Worm (Caenorhabditis elegans) whole organism, L1 larva: ENCODE results near the gene F44D12.2.

Experiments used
- Y116A8C.19 ChIP-seq: sonication (generic microtip); optimal IDR thresholded peaks from 2 replicates; lab custom pipeline; 2016; ENCODE audit warnings: missing compliant biosample characterization, missing genetic modification characterization, borderline replicate concordance
- aha-1 ChIP-seq: fragments of 150-350 bp; optimal IDR thresholded peaks from 2 replicates; lab custom pipeline; 2014; ENCODE audit warnings: missing biosample characterization, missing genetic modification characterization
- aly-2 ChIP-seq: fragments of 150-350 bp; optimal IDR thresholded peaks from 2 replicates; lab custom pipeline; 2014; ENCODE audit warnings: missing biosample characterization, missing genetic modification characterization
- blmp-1 ChIP-seq: fragments of 150-350 bp; optimal IDR thresholded peaks from 2 replicates; lab custom pipeline; 2014; ENCODE audit warnings: missing biosample characterization, missing genetic modification characterization
- ceh-8 ChIP-seq: fragments of 200-800 bp; sonication (Bioruptor generic); optimal IDR thresholded peaks from 2 replicates; lab custom pipeline; 2018; ENCODE audit warnings: mild to moderate bottlenecking, missing genetic modification characterization, moderate library complexity, missing compliant biosample characterization
- ces-1 ChIP-seq: fragments of 150-350 bp; optimal IDR thresholded peaks from 2 replicates; lab custom pipeline; 2014; ENCODE audit warnings: missing biosample characterization, missing genetic modification reagents, missing genetic modification characterization
- dpl-1 ChIP-seq, 3 experiments: fragments of 150-350 bp in 2 of 3; sonication (generic microtip) in 1 of 3; optimal IDR thresholded peaks; 2 replicates each; lab custom pipeline; 2014 to 2017; ENCODE audit warnings: missing biosample characterization in 3 of 3, missing genetic modification characterization in 3 of 3, missing genetic modification reagents in 3 of 3
- efl-1 ChIP-seq, 4 experiments: fragments of 150-350 bp; optimal IDR thresholded peaks in 3 of 4; peaks in 1 of 4; 1 replicate in 1 of 4; 2 replicates in 3 of 4; lab custom pipeline; 2014; ENCODE audit warnings: missing biosample characterization in 2 of 4, missing genetic modification characterization in 2 of 4, missing genetic modification reagents in 2 of 4
- elt-2 ChIP-seq: sonication (generic microtip); optimal IDR thresholded peaks from 2 replicates; lab custom pipeline; 2016; ENCODE audit warnings: missing genetic modification characterization, mild to moderate bottlenecking, inconsistent platforms, missing compliant biosample characterization, missing genetic modification reagents
- elt-3 ChIP-seq, 6 experiments: fragments of 150-350 bp in 1 of 6; sonication (generic microtip); optimal IDR thresholded peaks; 2 replicates each; lab custom pipeline; 2017 to 2018; ENCODE audit warnings: missing biosample characterization in 6 of 6, missing genetic modification characterization in 6 of 6, inconsistent platforms in 1 of 6
- ets-5 ChIP-seq: fragments of 200-800 bp; sonication (Bioruptor generic); IDR thresholded peaks from 2 replicates; pipeline ENCODE4 v1.3.6; 2022; ENCODE audit warnings: missing genetic modification characterization, missing compliant biosample characterization
- fkh-10 ChIP-seq: sonication (generic microtip); optimal IDR thresholded peaks from 2 replicates; lab custom pipeline; 2017; ENCODE audit warnings: missing biosample characterization, missing genetic modification reagents, missing genetic modification characterization
- fos-1 ChIP-seq: fragments of 150-350 bp; optimal IDR thresholded peaks from 2 replicates; lab custom pipeline; 2014; ENCODE audit warnings: missing biosample characterization, missing genetic modification characterization
- isw-1 ChIP-seq: fragments of 200-800 bp; sonication (Bioruptor generic); IDR thresholded peaks from 2 replicates; pipeline ENCODE4 v1.3.6; 2022; ENCODE audit warnings: missing genetic modification characterization, missing compliant biosample characterization
- lin-13 ChIP-seq: fragments of 150-350 bp; optimal IDR thresholded peaks from 2 replicates; lab custom pipeline; 2014; ENCODE audit warnings: missing biosample characterization, missing genetic modification reagents, missing genetic modification characterization
- lin-14 ChIP-seq: fragments of 200-800 bp; sonication (Bioruptor generic); optimal IDR thresholded peaks from 2 replicates; lab custom pipeline; 2018; ENCODE audit warnings: mild to moderate bottlenecking, missing genetic modification characterization, moderate library complexity, missing compliant biosample characterization
- lin-15B ChIP-seq: fragments of 150-350 bp; sonication (generic microtip); optimal IDR thresholded peaks from 3 replicates; lab custom pipeline; 2014; ENCODE audit warnings: missing biosample characterization, missing genetic modification characterization
- lin-35 ChIP-seq, 2 experiments: fragments of 150-350 bp; optimal IDR thresholded peaks; 2 replicates each; lab custom pipeline; 2014; ENCODE audit warnings: missing biosample characterization in 2 of 2, missing genetic modification characterization in 2 of 2, missing genetic modification reagents in 2 of 2
- lin-39 ChIP-seq: fragments of 150-350 bp; optimal IDR thresholded peaks from 2 replicates; lab custom pipeline; 2014; ENCODE audit warnings: missing biosample characterization, missing genetic modification reagents, missing genetic modification characterization
- mab-9 ChIP-seq: fragments of 200-800 bp; sonication (Bioruptor generic); IDR thresholded peaks from 2 replicates; pipeline ENCODE4 v1.3.6; 2022; ENCODE audit warnings: missing genetic modification reagents, missing genetic modification characterization, missing compliant biosample characterization
- mdl-1 ChIP-seq, 2 experiments: fragments of 150-350 bp; optimal IDR thresholded peaks; 2 replicates each; lab custom pipeline; 2014 to 2017; ENCODE audit warnings: missing biosample characterization in 2 of 2, missing genetic modification characterization in 2 of 2, inconsistent platforms in 1 of 2
- nhr-19 ChIP-seq: fragments of 200-800 bp; sonication (Bioruptor generic); conservative IDR thresholded peaks from 2 replicates; pipeline ENCODE4 v1.3.6; 2022; ENCODE audit warnings: missing genetic modification characterization, missing compliant biosample characterization
- nhr-20 ChIP-seq: sonication (generic microtip); optimal IDR thresholded peaks from 2 replicates; lab custom pipeline; 2016; ENCODE audit warnings: mild to moderate bottlenecking, missing genetic modification characterization, missing compliant biosample characterization
- nhr-71 ChIP-seq: sonication (generic microtip); optimal IDR thresholded peaks from 2 replicates; lab custom pipeline; 2016; ENCODE audit warnings: mild to moderate bottlenecking, missing genetic modification characterization, moderate library complexity, missing compliant biosample characterization
- nhr-84 ChIP-seq: sonication (generic microtip); optimal IDR thresholded peaks from 2 replicates; lab custom pipeline; 2017; ENCODE audit warnings: missing biosample characterization, missing genetic modification characterization
- nhr-85 ChIP-seq: sonication (generic microtip); peaks from one replicate; lab custom pipeline; 2016; ENCODE audit warnings: missing genetic modification characterization, inconsistent platforms, missing compliant biosample characterization
- nhr-90 ChIP-seq: sonication (generic microtip); optimal IDR thresholded peaks from 2 replicates; lab custom pipeline; 2016; ENCODE audit warnings: mild to moderate bottlenecking, missing genetic modification characterization, missing compliant biosample characterization; ENCODE audit not compliant: poor library complexity
- pqm-1 ChIP-seq: sonication (generic microtip); optimal IDR thresholded peaks from 3 replicates; lab custom pipeline; 2017; ENCODE audit warnings: missing biosample characterization, missing genetic modification characterization
- snu-23 ChIP-seq: sonication (generic microtip); optimal IDR thresholded peaks from 2 replicates; lab custom pipeline; 2016; ENCODE audit warnings: missing genetic modification characterization, missing compliant biosample characterization
- swsn-7 ChIP-seq: sonication (generic microtip); optimal IDR thresholded peaks from 2 replicates; lab custom pipeline; 2016; ENCODE audit warnings: missing genetic modification characterization, missing compliant biosample characterization
- tbx-2 ChIP-seq: sonication (generic microtip); optimal IDR thresholded peaks from 2 replicates; lab custom pipeline; 2016; ENCODE audit warnings: missing genetic modification characterization, missing compliant biosample characterization
- tlp-1 ChIP-seq: fragments of 150-350 bp; optimal IDR thresholded peaks from 2 replicates; lab custom pipeline; 2014; ENCODE audit warnings: missing biosample characterization, missing genetic modification characterization
- unc-130 ChIP-seq: fragments of 150-350 bp; optimal IDR thresholded peaks from 2 replicates; lab custom pipeline; 2017; ENCODE audit warnings: missing biosample characterization, missing genetic modification characterization, inconsistent platforms
- unc-30 ChIP-seq: sonication (generic microtip); optimal IDR thresholded peaks from 2 replicates; lab custom pipeline; 2017; ENCODE audit warnings: missing biosample characterization, missing genetic modification characterization
- unc-86 ChIP-seq: sonication (generic microtip); optimal IDR thresholded peaks from 2 replicates; lab custom pipeline; 2016; ENCODE audit warnings: missing genetic modification characterization, missing compliant biosample characterization

F44D12.2 gene

DNA sequence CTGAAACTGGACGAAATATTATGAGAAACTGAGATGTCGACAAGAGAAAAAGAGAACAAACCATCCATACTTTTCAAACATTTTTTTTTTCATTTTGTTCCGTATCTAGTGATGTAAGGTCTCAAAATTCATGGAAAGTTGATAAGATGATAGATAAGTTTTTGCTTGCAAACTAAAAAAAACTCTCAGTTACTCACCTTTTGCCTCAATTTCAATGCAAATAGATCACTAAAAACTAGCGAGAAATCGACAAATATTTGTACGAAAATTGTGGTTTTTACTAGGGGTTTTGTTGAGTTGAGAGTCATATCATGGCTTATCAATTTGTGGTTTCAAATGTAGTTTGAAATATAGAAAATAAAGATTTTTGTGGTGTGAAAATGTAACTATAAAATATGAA, 43.3 kb upstream of the F44D12.2 start:
- peak; percentile 53 for TF ChIP-seq elt-2 (tag; lab: Kevin White, UChicago)
- no peak for TF ChIP-seq Y116A8C.19 (tag; lab: Kevin White, UChicago)
- TF ChIP-seq aly-2 (tag; lab: Kevin White, UChicago) = no peak
- TF ChIP-seq, all 84 proteins: peak for 1

DNA sequence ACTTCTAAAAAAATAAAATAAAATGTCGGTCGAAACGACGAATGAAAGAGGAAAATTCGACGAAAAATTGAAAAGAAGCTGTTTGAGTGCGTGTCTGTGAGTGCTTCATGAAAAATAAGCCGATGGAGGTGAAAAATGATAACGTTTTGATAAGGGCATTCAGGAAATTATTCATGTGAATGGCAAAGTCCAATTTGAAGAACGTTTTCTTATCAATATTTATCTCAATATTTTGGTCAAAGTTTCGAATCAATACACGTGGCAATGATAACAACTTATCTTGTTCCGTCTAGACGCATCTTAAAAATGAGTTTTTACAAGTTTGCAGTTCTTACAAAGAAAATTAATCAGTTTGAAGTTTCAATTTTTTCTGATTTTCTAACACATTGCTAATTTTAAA, 41.6 kb upstream of the F44D12.2 start:
- no peak for TF ChIP-seq isw-1 (GFP tag; lab: Robert Waterston, UW)
- no peak for TF ChIP-seq snu-23
- TF ChIP-seq dpl-1 (GFP tag; optimal IDR thresholded peaks at IDR 0.05; lab: Kevin White, UChicago) = no peak
- TF ChIP-seq elt-3 (tag; optimal IDR thresholded peaks at IDR 0.05; lab: Kevin White, UChicago) = no peak
- TF ChIP-seq aly-2 (tag; lab: Kevin White, UChicago) = no peak
- TF ChIP-seq tbx-2 (tag; lab: Kevin White, UChicago) = no peak
- TF ChIP-seq unc-86 (tag; lab: Kevin White, UChicago) = no peak
- no peak for TF ChIP-seq fos-1 (tag; lab: Kevin White, UChicago)
- TF ChIP-seq nhr-84 (tag; lab: Kevin White, UChicago) = no peak
- no peak for TF ChIP-seq ets-5 (GFP tag; lab: Robert Waterston, UW)
- no peak for TF ChIP-seq lin-15B (tag; lab: Kevin White, UChicago)
- TF ChIP-seq aha-1 = no peak
- peak; percentile 3 for TF ChIP-seq nhr-90 (tag; lab: Kevin White, UChicago)
- no peak for TF ChIP-seq mdl-1 (tag; optimal IDR thresholded peaks at IDR 0.05; lab: Kevin White, UChicago)
- peak; percentile 10 for TF ChIP-seq nhr-20 (tag; lab: Kevin White, UChicago)
- no peak for TF ChIP-seq efl-1 (optimal IDR thresholded peaks at IDR 0.05; lab: Kevin White, UChicago)
- TF ChIP-seq efl-1 (GFP tag; optimal IDR thresholded peaks at IDR 0.05 in 1 of 2; lab: Kevin White, UChicago) = peak in 1 of 2 experiments; percentile 38
- no peak for TF ChIP-seq blmp-1
- no peak for TF ChIP-seq unc-30 (tag; lab: Kevin White, UChicago)
- no peak for TF ChIP-seq lin-14
- no peak for TF ChIP-seq lin-39
- TF ChIP-seq tlp-1 (tag; lab: Kevin White, UChicago) = peak; percentile 70
- TF ChIP-seq lin-13 (GFP tag; lab: Kevin White, UChicago) = no peak
- no peak for TF ChIP-seq swsn-7 (tag; lab: Kevin White, UChicago)
- no peak for TF ChIP-seq pqm-1 (tag; lab: Kevin White, UChicago)
- TF ChIP-seq mab-9 (GFP tag; lab: Robert Waterston, UW) = no peak
- TF ChIP-seq nhr-71 (tag; lab: Kevin White, UChicago) = peak; percentile 31
- TF ChIP-seq unc-130 (tag; lab: Kevin White, UChicago) = no peak
- TF ChIP-seq ces-1 (GFP tag; lab: Kevin White, UChicago) = no peak
- peak; percentile 98 for TF ChIP-seq elt-2 (tag; lab: Kevin White, UChicago)
- TF ChIP-seq nhr-85 (tag; lab: Kevin White, UChicago) = no peak

- TF ChIP-seq lin-35 (GFP tag; optimal IDR thresholded peaks at IDR 0.05; lab: Kevin White, UChicago) (no peak), nhr-19 (GFP tag; lab: Robert Waterston, UW) (no peak)
Observed at ce11 chrIV:10056138-10056537, 38.6 kb upstream of the F44D12.2 start, which contains the start of gene T04B2.7. Gene T04B2.7 (minus strand): TSS chrIV:10056238.

ce11 chrIV:10053550-10053949, 36.0 kb upstream of the F44D12.2 start, which contains the start of gene srv-12:
Gene srv-12 (minus strand): TSS chrIV:10053650.
- TF ChIP-seq nhr-71 (tag; lab: Kevin White, UChicago) = no peak
- TF ChIP-seq fkh-10 (GFP tag; lab: Kevin White, UChicago) = no peak
- no peak for TF ChIP-seq snu-23
- TF ChIP-seq ceh-8 (GFP tag; lab: Kevin White, UChicago) = no peak
- TF ChIP-seq mdl-1 (tag; optimal IDR thresholded peaks at IDR 0.05; lab: Kevin White, UChicago) = no peak
